Fruit fly (Drosophila melanogaster) whole organism, embryonic: ENCODE data around the gene gogo.

Experiments
- Ada2b ChIP-seq: fragments of 200-800 bp; sonication (Bioruptor generic); IDR thresholded peaks from 2 replicates; pipeline ENCODE4 v1.3.6; 2022; ENCODE audit warnings: missing biosample characterization, missing genetic modification characterization
- Bdp1 ChIP-seq: fragments of 200-800 bp; sonication (Bioruptor generic); optimal IDR thresholded peaks from 3 replicates; lab custom pipeline; 2016; ENCODE audit warnings: missing biosample characterization, missing genetic modification characterization
- CG13296 ChIP-seq: fragments of 200-800 bp; sonication (Bioruptor generic); optimal IDR thresholded peaks from 3 replicates; lab custom pipeline; 2018; ENCODE audit warnings: missing biosample characterization, mild to moderate bottlenecking, missing genetic modification characterization
- CG16815 ChIP-seq: fragments of 200-800 bp; sonication (Bioruptor generic); optimal IDR thresholded peaks from 3 replicates; lab custom pipeline; 2017; ENCODE audit warnings: missing biosample characterization, mild to moderate bottlenecking, missing genetic modification characterization
- CG1832 ChIP-seq: fragments of 200-800 bp; sonication (Bioruptor generic); optimal IDR thresholded peaks from 2 replicates; lab custom pipeline; 2017; ENCODE audit warnings: missing biosample characterization, mild to moderate bottlenecking, missing genetic modification characterization, inconsistent platforms
- CG18599 ChIP-seq: fragments of 200-800 bp; sonication (Bioruptor generic); optimal IDR thresholded peaks from 3 replicates; lab custom pipeline; 2017; ENCODE audit warnings: missing biosample characterization, missing genetic modification characterization, mild to moderate bottlenecking, moderate library complexity, missing genetic modification reagents
- CG2120 ChIP-seq: fragments of 200-800 bp; sonication (Bioruptor generic); optimal IDR thresholded peaks from 3 replicates; lab custom pipeline; 2016; ENCODE audit warnings: missing biosample characterization, missing genetic modification characterization
- CG4820 ChIP-seq: fragments of 200-800 bp; sonication (Bioruptor generic); optimal IDR thresholded peaks from 3 replicates; lab custom pipeline; 2016; ENCODE audit warnings: missing biosample characterization, missing genetic modification characterization
- CG6683 ChIP-seq: fragments of 200-800 bp; sonication (Bioruptor generic); optimal IDR thresholded peaks from 2 replicates; lab custom pipeline; 2017; ENCODE audit warnings: missing biosample characterization, mild to moderate bottlenecking, missing genetic modification characterization, missing genetic modification reagents
- CG7271 ChIP-seq: fragments of 200-800 bp; sonication (Bioruptor generic); optimal IDR thresholded peaks from 2 replicates; lab custom pipeline; 2018; ENCODE audit warnings: missing biosample characterization, mild to moderate bottlenecking, missing genetic modification characterization, moderate library complexity
- CG7786 ChIP-seq: fragments of 200-800 bp; sonication (Bioruptor generic); optimal IDR thresholded peaks from 2 replicates; lab custom pipeline; 2016; ENCODE audit warnings: missing biosample characterization, missing genetic modification characterization
- CG7963 ChIP-seq: fragments of 200-800 bp; sonication (Bioruptor generic); IDR thresholded peaks from 3 replicates; pipeline ENCODE4 v1.3.6; 2022; ENCODE audit warnings: missing biosample characterization, missing genetic modification characterization; ENCODE audit not compliant: partially characterized antibody
- CG9727 ChIP-seq: fragments of 200-800 bp; sonication (Bioruptor generic); optimal IDR thresholded peaks from 3 replicates; lab custom pipeline; 2017; ENCODE audit warnings: missing biosample characterization, mild to moderate bottlenecking, missing genetic modification characterization
- Chrac-16 ChIP-seq: fragments of 200-800 bp; sonication (Bioruptor generic); optimal IDR thresholded peaks from 3 replicates; lab custom pipeline; 2016; ENCODE audit warnings: missing biosample characterization, missing genetic modification characterization
- HLHmδ ChIP-seq: fragments of 200-800 bp; sonication (Bioruptor generic); optimal IDR thresholded peaks from 2 replicates; lab custom pipeline; 2018; ENCODE audit warnings: missing biosample characterization, mild to moderate bottlenecking, missing genetic modification characterization, moderate library complexity
- Hsf ChIP-seq: fragments of 200-800 bp; sonication (Bioruptor generic); optimal IDR thresholded peaks from 3 replicates; lab custom pipeline; 2016; ENCODE audit warnings: missing biosample characterization, missing genetic modification characterization
- MBD-R2 ChIP-seq: fragments of 200-800 bp; sonication (Bioruptor generic); IDR thresholded peaks from 2 replicates; pipeline ENCODE4 v1.3.6; 2022; ENCODE audit warnings: missing biosample characterization, missing genetic modification characterization
- MESR4 ChIP-seq: fragments of 200-800 bp; sonication (Bioruptor generic); optimal IDR thresholded peaks from 2 replicates; lab custom pipeline; 2018; ENCODE audit warnings: missing biosample characterization, mild to moderate bottlenecking, missing genetic modification characterization, moderate library complexity
- Max ChIP-seq: fragments of 200-800 bp; sonication (Bioruptor generic); optimal IDR thresholded peaks from 2 replicates; lab custom pipeline; 2016; ENCODE audit warnings: missing biosample characterization, mild to moderate bottlenecking, missing genetic modification characterization
- Mrtf ChIP-seq: fragments of 200-800 bp; sonication (Bioruptor generic); IDR thresholded peaks from 3 replicates; pipeline ENCODE4 v1.3.6; 2022; ENCODE audit warnings: missing biosample characterization, missing genetic modification characterization
- Oli ChIP-seq: fragments of 200-800 bp; sonication (Bioruptor generic); optimal IDR thresholded peaks from 2 replicates; lab custom pipeline; 2018; ENCODE audit warnings: missing biosample characterization, mild to moderate bottlenecking, missing genetic modification characterization, moderate library complexity
- Sox102F ChIP-seq: fragments of 200-800 bp; sonication (Bioruptor generic); optimal IDR thresholded peaks from 2 replicates; lab custom pipeline; 2018; ENCODE audit warnings: missing biosample characterization, mild to moderate bottlenecking, missing genetic modification characterization, moderate library complexity
- Xbp1 ChIP-seq: fragments of 200-800 bp; sonication (Bioruptor generic); optimal IDR thresholded peaks from 3 replicates; lab custom pipeline; 2016; ENCODE audit warnings: missing biosample characterization, mild to moderate bottlenecking, missing genetic modification characterization
- ap ChIP-seq: fragments of 200-800 bp; sonication (Bioruptor generic); IDR thresholded peaks from 2 replicates; pipeline ENCODE4 v1.3.6; 2022; ENCODE audit warnings: missing biosample characterization, missing genetic modification characterization
- ara ChIP-seq: fragments of 200-800 bp; sonication (Bioruptor generic); IDR thresholded peaks from 2 replicates; pipeline ENCODE4 v1.3.6; 2022; ENCODE audit warnings: missing biosample characterization, missing genetic modification characterization
- cg ChIP-seq: fragments of 200-800 bp; sonication (Bioruptor generic); optimal IDR thresholded peaks from 3 replicates; lab custom pipeline; 2019; ENCODE audit warnings: missing biosample characterization, mild to moderate bottlenecking, missing genetic modification characterization, moderate library complexity
- chif ChIP-seq, 2 experiments: fragments of 200-800 bp; sonication (Bioruptor generic); optimal IDR thresholded peaks; 3 replicates each; lab custom pipeline; 2016; ENCODE audit warnings: missing biosample characterization in 2 of 2, missing genetic modification characterization in 2 of 2
- corto ChIP-seq: fragments of 200-800 bp; sonication (Bioruptor generic); optimal IDR thresholded peaks from 2 replicates; lab custom pipeline; 2016; ENCODE audit warnings: missing biosample characterization, mild to moderate bottlenecking, missing genetic modification characterization, moderate library complexity
- dati ChIP-seq: fragments of 200-800 bp; sonication (Bioruptor generic); IDR thresholded peaks from 2 replicates; pipeline ENCODE4 v1.3.6; 2022; ENCODE audit warnings: missing biosample characterization, missing genetic modification characterization
- dmrt99B ChIP-seq: fragments of 200-800 bp; sonication (Bioruptor generic); optimal IDR thresholded peaks from 2 replicates; lab custom pipeline; 2018; ENCODE audit warnings: missing biosample characterization, mild to moderate bottlenecking, missing genetic modification characterization, moderate library complexity
- en ChIP-seq: fragments of 200-800 bp; sonication (Bioruptor generic); optimal IDR thresholded peaks from 2 replicates; lab custom pipeline; 2016; ENCODE audit warnings: missing biosample characterization, missing genetic modification characterization
- fd96Cb ChIP-seq: fragments of 200-800 bp; sonication (Bioruptor generic); optimal IDR thresholded peaks from 2 replicates; lab custom pipeline; 2018; ENCODE audit warnings: missing biosample characterization, mild to moderate bottlenecking, missing genetic modification characterization, moderate library complexity
- gfzf ChIP-seq: fragments of 200-800 bp; sonication (Bioruptor generic); optimal IDR thresholded peaks from 2 replicates; lab custom pipeline; 2016; ENCODE audit warnings: missing biosample characterization, mild to moderate bottlenecking, missing genetic modification characterization, moderate library complexity
- grn ChIP-seq: fragments of 200-800 bp; sonication (Bioruptor generic); optimal IDR thresholded peaks from 3 replicates; lab custom pipeline; 2017; ENCODE audit warnings: missing biosample characterization, missing genetic modification characterization
- hb ChIP-seq: fragments of 200-800 bp; sonication (Bioruptor generic); IDR thresholded peaks from 3 replicates; pipeline ENCODE4 v1.3.6; 2022; ENCODE audit warnings: missing biosample characterization, missing genetic modification characterization; ENCODE audit not compliant: partially characterized antibody
- jing ChIP-seq: fragments of 200-800 bp; sonication (Bioruptor generic); optimal IDR thresholded peaks from 2 replicates; lab custom pipeline; 2018; ENCODE audit warnings: missing biosample characterization, mild to moderate bottlenecking, missing genetic modification characterization
- peb ChIP-seq: fragments of 200-800 bp; sonication (Bioruptor generic); IDR thresholded peaks from 2 replicates; pipeline ENCODE4 v1.3.6; 2022; ENCODE audit warnings: missing biosample characterization, missing genetic modification characterization
- pita ChIP-seq: fragments of 200-800 bp; sonication (Bioruptor generic); optimal IDR thresholded peaks from 2 replicates; lab custom pipeline; 2017; ENCODE audit warnings: missing biosample characterization, mild to moderate bottlenecking, missing genetic modification characterization
- repo ChIP-seq: fragments of 200-800 bp; sonication (Bioruptor generic); optimal IDR thresholded peaks from 2 replicates; lab custom pipeline; 2016; ENCODE audit warnings: missing biosample characterization, missing genetic modification characterization
- run ChIP-seq: fragments of 200-800 bp; sonication (Bioruptor generic); optimal IDR thresholded peaks from 3 replicates; lab custom pipeline; 2018; ENCODE audit warnings: missing biosample characterization, mild to moderate bottlenecking, missing genetic modification characterization
- sc ChIP-seq, 3 experiments: fragments of >200 bp in 2 of 3; fragments of 200-800 bp in 1 of 3; sonication (Bioruptor generic) in 1 of 3; optimal IDR thresholded peaks; 2 replicates in 2 of 3; 3 replicates in 1 of 3; lab custom pipeline; 2017; ENCODE audit warnings: mild to moderate bottlenecking in 1 of 3, missing biosample characterization in 1 of 3, missing genetic modification characterization in 1 of 3, missing genetic modification reagents in 1 of 3
- shn ChIP-seq: fragments of 200-800 bp; sonication (Bioruptor generic); optimal IDR thresholded peaks from 3 replicates; lab custom pipeline; 2016; ENCODE audit warnings: missing biosample characterization, missing genetic modification characterization
- slbo ChIP-seq: fragments of 200-800 bp; sonication (Bioruptor generic); IDR thresholded peaks from 2 replicates; pipeline ENCODE4 v1.3.6; 2022; ENCODE audit warnings: missing biosample characterization, missing genetic modification characterization
- ttk ChIP-seq: fragments of 200-800 bp; sonication (Bioruptor generic); IDR thresholded peaks from 2 replicates; pipeline ENCODE4 v2.1.2; 2022; ENCODE audit warnings: missing biosample characterization, missing genetic modification characterization
- usp ChIP-seq: fragments of >200 bp; optimal IDR thresholded peaks from 2 replicates; lab custom pipeline; 2017; ENCODE audit warnings: missing biosample characterization, missing genetic modification characterization
- wdn ChIP-seq: fragments of 200-800 bp; sonication (Bioruptor generic); IDR thresholded peaks from 2 replicates; pipeline ENCODE4 v1.3.6; 2022; ENCODE audit warnings: missing biosample characterization, missing genetic modification characterization
- yki ChIP-seq: fragments of >200 bp; optimal IDR thresholded peaks from 3 replicates; lab custom pipeline; 2018

gogo gene

DNA sequence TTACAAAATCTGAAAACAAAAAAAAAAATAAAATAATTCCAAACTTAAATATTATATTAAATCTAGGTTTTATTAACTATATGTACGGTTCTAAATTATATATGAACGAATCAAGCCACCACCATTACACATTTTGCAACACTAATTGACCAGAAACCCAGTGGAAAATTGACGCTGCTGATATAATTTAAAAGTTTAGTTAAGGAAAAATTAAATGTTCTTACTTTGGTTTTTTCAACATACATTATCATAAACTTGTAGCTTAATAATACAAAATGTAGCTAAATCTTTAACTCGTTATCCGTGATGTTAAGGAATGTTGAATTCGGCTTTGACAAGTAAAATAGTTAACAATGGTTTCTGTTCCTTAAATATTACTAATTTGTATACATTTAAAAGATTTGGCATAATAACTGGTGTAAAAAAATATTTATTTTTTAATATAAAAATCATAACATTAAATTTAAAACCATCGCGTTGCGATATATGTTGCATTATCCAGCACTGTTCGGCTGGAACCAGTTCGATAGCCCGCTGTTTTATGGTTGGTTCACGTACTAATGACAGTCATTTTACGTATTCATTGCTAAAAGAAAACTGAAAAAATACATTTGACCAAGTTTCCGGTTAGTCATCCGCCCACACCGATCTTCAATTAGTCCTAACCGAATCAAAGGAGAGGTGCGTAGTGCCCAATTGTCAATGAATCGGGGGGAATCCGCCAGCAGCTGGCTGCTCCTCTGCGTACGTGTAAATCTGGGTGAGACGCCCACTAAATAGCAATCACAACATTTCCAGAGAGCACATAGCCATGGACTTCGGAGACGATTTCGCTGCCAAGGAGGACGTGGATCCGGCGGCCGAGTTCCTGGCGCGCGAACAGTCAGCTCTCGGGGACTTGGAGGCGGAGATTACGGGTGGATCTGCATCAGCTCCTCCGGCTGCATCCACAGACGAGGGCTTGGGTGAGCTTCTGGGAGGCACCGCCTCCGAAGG is 52.6 kb downstream of the gogo start (continued):
- TF ChIP-seq shn (GFP tag; lab: Kevin White, UChicago) (no peak), en (GFP tag; lab: Kevin White, UChicago) (no peak), Bdp1 (GFP tag; lab: Kevin White, UChicago) (no peak), CG4820 (GFP tag; lab: Kevin White, UChicago) (peak; percentile 32), Mrtf (GFP tag; lab: Robert Waterston, UW) (no peak), CG18599 (peak; percentile 71), CG1832 (no peak), dati (GFP tag; lab: Robert Waterston, UW) (no peak), hb (GFP tag; lab: Robert Waterston, UW) (0 out of 3 replicates have a peak, but pooled peaks have one; percentile 11), Hsf (GFP tag; lab: Kevin White, UChicago) (peak; percentile 25), CG7963 (GFP tag; lab: Robert Waterston, UW) (no peak), CG16815 (GFP tag; lab: Kevin White, UChicago) (peak; percentile 21), ttk (GFP tag; lab: Robert Waterston, UW) (peak; percentile 32; the same call in 1 of the 2 replicates), ara (GFP tag; lab: Robert Waterston, UW) (peak; percentile 43; the same call in 1 of the 2 replicates), cg (GFP tag; lab: Kevin White, UChicago) (no peak), Xbp1 (GFP tag; lab: Kevin White, UChicago) (peak; percentile 57), CG7786 (GFP tag; lab: Kevin White, UChicago) (no peak), ap (GFP tag; lab: Robert Waterston, UW) (peak; percentile 11; the same call in 1 of the 2 replicates), chif (GFP tag; optimal IDR thresholded peaks at IDR 0.05; lab: Kevin White, UChicago) (no peak), yki (lab: Kevin White, UChicago) (no peak), Sox102F (GFP tag; lab: Kevin White, UChicago) (peak; percentile 70), wdn (no peak; the same call in none of the 2 replicates), CG6683 (GFP tag; lab: Kevin White, UChicago) (peak; percentile 4), MBD-R2 (GFP tag; lab: Robert Waterston, UW) (peak; percentile 44; the same call in 1 of the 2 replicates), CG7271 (tag; lab: Kevin White, UChicago) (no peak), dmrt99B (peak; percentile 64), pita (GFP tag; lab: Kevin White, UChicago) (no peak), Max (GFP tag; lab: Kevin White, UChicago) (peak; percentile 33), Chrac-16 (GFP tag; lab: Kevin White, UChicago) (peak; percentile 53), Oli (peak; percentile 58), repo (no peak), jing (GFP tag; lab: Kevin White, UChicago) (peak; percentile 7), slbo (GFP tag; lab: Robert Waterston, UW) (peak; percentile 66), peb (GFP tag; lab: Robert Waterston, UW) (0 out of 2 replicates have a peak, but pooled peaks have one; percentile 46), MESR4 (GFP tag; lab: Kevin White, UChicago) (peak; percentile 94), usp (GFP tag; lab: Kevin White, UChicago) (no peak), HLHmδ (GFP tag; lab: Kevin White, UChicago) (no peak), Ada2b (GFP tag; lab: Robert Waterston, UW) (peak; percentile 41; the same call in 1 of the 2 replicates), CG13296 (GFP tag; lab: Kevin White, UChicago) (peak; percentile 63), gfzf (GFP tag; lab: Kevin White, UChicago) (no peak), run (tag; lab: Kevin White, UChicago) (no peak), CG9727 (GFP tag; lab: Kevin White, UChicago) (peak; percentile 65), fd96Cb (tag; lab: Kevin White, UChicago) (peak; percentile 34), sc (optimal IDR thresholded peaks at IDR 0.05; lab: Kevin White, UChicago) (no peak), sc (GFP tag; optimal IDR thresholded peaks at IDR 0.05; lab: Kevin White, UChicago) (peak; percentile 34), corto (GFP tag; lab: Kevin White, UChicago) (peak; percentile 48), grn (GFP tag; lab: Kevin White, UChicago) (no peak), CG2120 (GFP tag; lab: Kevin White, UChicago) (peak; percentile 64)
